Worm (Caenorhabditis elegans) whole organism, early embryonic: ENCODE results near the gene F36G3.3.

Experiments used
- aly-1 ChIP-seq: sonication (generic microtip); optimal IDR thresholded peaks from 2 replicates; lab custom pipeline; 2016; ENCODE audit warnings: missing genetic modification characterization, missing compliant biosample characterization
- ama-1 ChIP-seq: fragments of 150-350 bp; optimal IDR thresholded peaks from 2 replicates; lab custom pipeline; 2014
- ceh-36 ChIP-seq: sonication (generic microtip); optimal IDR thresholded peaks from 2 replicates; lab custom pipeline; 2016; ENCODE audit warnings: missing genetic modification characterization, inconsistent platforms, missing compliant biosample characterization
- hmg-4 ChIP-seq: fragments of 200-800 bp; sonication (Bioruptor generic); optimal IDR thresholded peaks from 2 replicates; lab custom pipeline; 2018; ENCODE audit warnings: mild to moderate bottlenecking, missing genetic modification characterization, missing compliant biosample characterization
- pes-1 ChIP-seq: fragments of 200-800 bp; sonication (Bioruptor generic); IDR thresholded peaks from 2 replicates; pipeline ENCODE4 v1.3.6; 2022; ENCODE audit warnings: missing genetic modification reagents, missing genetic modification characterization, missing compliant biosample characterization
- scrt-1 ChIP-seq: fragments of 200-800 bp; sonication (Bioruptor generic); IDR thresholded peaks from 2 replicates; pipeline ENCODE4 v1.3.6; 2022; ENCODE audit warnings: missing genetic modification characterization, missing compliant biosample characterization
- tbx-11 ChIP-seq: fragments of 200-800 bp; sonication (Bioruptor generic); IDR thresholded peaks from 2 replicates; pipeline ENCODE4 v1.3.6; 2022; ENCODE audit warnings: missing genetic modification characterization, missing compliant biosample characterization

ce11 chrX:9785865-9786264 lies 12.8 kb upstream of the F36G3.3 start:
- TF ChIP-seq tbx-11 (GFP tag; lab: Robert Waterston, UW) (no peak), ama-1 (lab: Kevin White, UChicago) (no peak), hmg-4 (GFP tag; lab: Kevin White, UChicago) (no peak), ceh-36 (tag; lab: Kevin White, UChicago) (no peak), pes-1 (GFP tag; lab: Robert Waterston, UW) (no peak), scrt-1 (no peak), aly-1 (tag; lab: Kevin White, UChicago) (no peak)
